Fruit fly (Drosophila melanogaster) whole organism, prepupa: Measurements from ENCODE around the gene CG42847.

Experiments
- CG10631 ChIP-seq: fragments of 200-800 bp; sonication (Bioruptor generic); optimal IDR thresholded peaks from 2 replicates; lab custom pipeline; 2016; ENCODE audit warnings: missing biosample characterization, missing genetic modification characterization
- CG10669 ChIP-seq: fragments of 200-800 bp; sonication (Bioruptor generic); optimal IDR thresholded peaks from 3 replicates; lab custom pipeline; 2018; ENCODE audit warnings: missing biosample characterization, mild to moderate bottlenecking, missing genetic modification characterization, moderate library complexity
- CG11294 ChIP-seq: fragments of 200-800 bp; sonication (Bioruptor generic); IDR thresholded peaks from 2 replicates; pipeline ENCODE4 v1.3.6; 2022; ENCODE audit warnings: missing biosample characterization, missing genetic modification characterization
- CG11762 ChIP-seq: fragments of 200-800 bp; sonication (Bioruptor generic); optimal IDR thresholded peaks from 3 replicates; lab custom pipeline; 2016; ENCODE audit warnings: missing biosample characterization, missing genetic modification characterization; ENCODE audit not compliant: insufficient read depth
- CG15336 ChIP-seq: fragments of 200-800 bp; sonication (Bioruptor generic); IDR thresholded peaks from 2 replicates; pipeline ENCODE4 v1.3.6; 2022; ENCODE audit warnings: missing biosample characterization, missing genetic modification characterization
- CG1621 ChIP-seq: fragments of 200-800 bp; sonication (Bioruptor generic); optimal IDR thresholded peaks from 3 replicates; lab custom pipeline; 2018; ENCODE audit warnings: missing biosample characterization, mild to moderate bottlenecking, missing genetic modification characterization
- CG31627 ChIP-seq: fragments of 200-800 bp; sonication (Bioruptor generic); optimal IDR thresholded peaks from 3 replicates; lab custom pipeline; 2016; ENCODE audit warnings: missing biosample characterization, missing genetic modification characterization
- CG32006 ChIP-seq: fragments of 200-800 bp; sonication (Bioruptor generic); optimal IDR thresholded peaks from 3 replicates; lab custom pipeline; 2017; ENCODE audit warnings: missing biosample characterization, mild to moderate bottlenecking, missing genetic modification characterization
- CG34406 ChIP-seq: fragments of 200-800 bp; sonication (Bioruptor generic); optimal IDR thresholded peaks from 3 replicates; lab custom pipeline; 2016; ENCODE audit warnings: missing biosample characterization, missing genetic modification characterization
- CG3919 ChIP-seq: fragments of 200-800 bp; sonication (Bioruptor generic); optimal IDR thresholded peaks from 3 replicates; lab custom pipeline; 2016; ENCODE audit warnings: missing biosample characterization, missing genetic modification characterization
- CG4318 ChIP-seq: fragments of 200-800 bp; sonication (Bioruptor generic); optimal IDR thresholded peaks from 3 replicates; lab custom pipeline; 2017; ENCODE audit warnings: missing biosample characterization, mild to moderate bottlenecking, missing genetic modification characterization
- CG6276 ChIP-seq: fragments of 200-800 bp; sonication (Bioruptor generic); optimal IDR thresholded peaks from 2 replicates; lab custom pipeline; 2017; ENCODE audit warnings: missing biosample characterization, mild to moderate bottlenecking, missing genetic modification characterization
- CG6808 ChIP-seq: fragments of 200-800 bp; sonication (Bioruptor generic); optimal IDR thresholded peaks from 3 replicates; lab custom pipeline; 2017; ENCODE audit warnings: missing biosample characterization, missing genetic modification characterization, mild to moderate bottlenecking, moderate library complexity, missing genetic modification reagents
- CG6854 ChIP-seq: fragments of 200-800 bp; sonication (Bioruptor generic); optimal IDR thresholded peaks from 2 replicates; lab custom pipeline; 2017; ENCODE audit warnings: missing biosample characterization, mild to moderate bottlenecking, missing genetic modification characterization
- CG7368 ChIP-seq: fragments of 200-800 bp; sonication (Bioruptor generic); optimal IDR thresholded peaks from 3 replicates; lab custom pipeline; 2016; ENCODE audit warnings: missing biosample characterization, missing genetic modification characterization
- CG8119 ChIP-seq: fragments of 200-800 bp; sonication (Bioruptor generic); IDR thresholded peaks from 3 replicates; pipeline ENCODE4 v1.3.6; 2022; ENCODE audit warnings: missing biosample characterization, missing genetic modification characterization
- CG8319 ChIP-seq: fragments of 200-800 bp; sonication (Bioruptor generic); optimal IDR thresholded peaks from 3 replicates; lab custom pipeline; 2016; ENCODE audit warnings: missing biosample characterization, missing genetic modification characterization
- CG8632 ChIP-seq: fragments of 200-800 bp; sonication (Bioruptor generic); optimal IDR thresholded peaks from 3 replicates; lab custom pipeline; 2016; ENCODE audit warnings: missing biosample characterization, missing genetic modification characterization
- CG9139 ChIP-seq: fragments of 200-800 bp; sonication (Bioruptor generic); optimal IDR thresholded peaks from 3 replicates; lab custom pipeline; 2017; ENCODE audit warnings: missing biosample characterization, mild to moderate bottlenecking, missing genetic modification characterization
- Eip75B ChIP-seq: fragments of 200-800 bp; sonication (Bioruptor generic); optimal IDR thresholded peaks from 3 replicates; lab custom pipeline; 2016; ENCODE audit warnings: missing biosample characterization, missing genetic modification characterization
- Eip78C ChIP-seq: fragments of 200-800 bp; sonication (Bioruptor generic); peaks from one replicate; lab custom pipeline; 2016; ENCODE audit warnings: missing biosample characterization, missing genetic modification characterization
- Eip93F ChIP-seq: fragments of 200-800 bp; sonication (Bioruptor generic); optimal IDR thresholded peaks from 2 replicates; lab custom pipeline; 2016; ENCODE audit warnings: missing biosample characterization, mild to moderate bottlenecking, missing genetic modification characterization
- Ets21C ChIP-seq: fragments of 200-800 bp; sonication (Bioruptor generic); optimal IDR thresholded peaks from 3 replicates; lab custom pipeline; 2016; ENCODE audit warnings: missing biosample characterization, missing genetic modification characterization
- Gug ChIP-seq: fragments of 200-800 bp; sonication (Bioruptor generic); IDR thresholded peaks from 2 replicates; pipeline ENCODE4 v1.3.6; 2022; ENCODE audit warnings: missing biosample characterization, missing genetic modification characterization
- Hr39 ChIP-seq: fragments of 200-800 bp; sonication (Bioruptor generic); optimal IDR thresholded peaks from 2 replicates; lab custom pipeline; 2016; ENCODE audit warnings: missing biosample characterization, missing genetic modification characterization
- Hr4 ChIP-seq: fragments of 200-800 bp; sonication (Bioruptor generic); optimal IDR thresholded peaks from 3 replicates; lab custom pipeline; 2016; ENCODE audit warnings: missing biosample characterization, missing genetic modification characterization
- Lpt ChIP-seq: fragments of 200-800 bp; sonication (Bioruptor generic); optimal IDR thresholded peaks from 3 replicates; lab custom pipeline; 2016; ENCODE audit warnings: missing biosample characterization, missing genetic modification characterization
- Met ChIP-seq: fragments of 200-800 bp; sonication (Bioruptor generic); optimal IDR thresholded peaks from 3 replicates; lab custom pipeline; 2016; ENCODE audit warnings: missing biosample characterization, missing genetic modification characterization
- OdsH ChIP-seq: fragments of 200-800 bp; sonication (Bioruptor generic); optimal IDR thresholded peaks from 3 replicates; lab custom pipeline; 2016; ENCODE audit warnings: missing biosample characterization, missing genetic modification characterization
- Sox102F ChIP-seq: fragments of 200-800 bp; sonication (Bioruptor generic); optimal IDR thresholded peaks from 2 replicates; lab custom pipeline; 2016; ENCODE audit warnings: missing biosample characterization, mild to moderate bottlenecking, missing genetic modification characterization
- Sox14 ChIP-seq: fragments of 200-800 bp; sonication (Bioruptor generic); optimal IDR thresholded peaks from 3 replicates; lab custom pipeline; 2016; ENCODE audit warnings: missing biosample characterization, missing genetic modification characterization
- Sox15 ChIP-seq: fragments of 200-800 bp; sonication (Bioruptor generic); optimal IDR thresholded peaks from 3 replicates; lab custom pipeline; 2016; ENCODE audit warnings: missing biosample characterization, missing genetic modification characterization
- achi ChIP-seq: fragments of 200-800 bp; sonication (Bioruptor generic); optimal IDR thresholded peaks from 3 replicates; lab custom pipeline; 2016; ENCODE audit warnings: missing biosample characterization, missing genetic modification characterization
- acj6 ChIP-seq: fragments of 200-800 bp; sonication (Bioruptor generic); optimal IDR thresholded peaks from 3 replicates; lab custom pipeline; 2016; ENCODE audit warnings: missing biosample characterization, missing genetic modification characterization
- dac ChIP-seq: fragments of 200-800 bp; sonication (Bioruptor generic); optimal IDR thresholded peaks from 2 replicates; lab custom pipeline; 2017; ENCODE audit warnings: missing biosample characterization, mild to moderate bottlenecking, missing genetic modification characterization
- fd59A ChIP-seq: fragments of 200-800 bp; sonication (Bioruptor generic); optimal IDR thresholded peaks from 2 replicates; lab custom pipeline; 2017; ENCODE audit warnings: missing biosample characterization, mild to moderate bottlenecking, missing genetic modification characterization, missing genetic modification reagents
- fkh ChIP-seq: fragments of 200-800 bp; sonication (Bioruptor generic); optimal IDR thresholded peaks from 3 replicates; lab custom pipeline; 2017; ENCODE audit warnings: missing biosample characterization, mild to moderate bottlenecking, missing genetic modification characterization, moderate library complexity
- lz ChIP-seq: fragments of 200-800 bp; sonication (Bioruptor generic); optimal IDR thresholded peaks from 3 replicates; lab custom pipeline; 2016; ENCODE audit warnings: missing biosample characterization, missing genetic modification characterization
- net ChIP-seq: fragments of 200-800 bp; sonication (Bioruptor generic); optimal IDR thresholded peaks from 3 replicates; lab custom pipeline; 2016; ENCODE audit warnings: missing biosample characterization, missing genetic modification characterization
- pdm3 ChIP-seq: fragments of 200-800 bp; sonication (Bioruptor generic); optimal IDR thresholded peaks from 3 replicates; lab custom pipeline; 2016; ENCODE audit warnings: missing biosample characterization, missing genetic modification characterization
- salr ChIP-seq, 2 experiments: fragments of 200-800 bp; sonication (Bioruptor generic); optimal IDR thresholded peaks; 3 replicates each; lab custom pipeline; 2016 to 2018; ENCODE audit warnings: missing biosample characterization in 2 of 2, missing genetic modification characterization in 2 of 2, mild to moderate bottlenecking in 1 of 2
- spab ChIP-seq: fragments of 200-800 bp; sonication (Bioruptor generic); optimal IDR thresholded peaks from 2 replicates; lab custom pipeline; 2017; ENCODE audit warnings: missing biosample characterization, mild to moderate bottlenecking, missing genetic modification characterization, missing genetic modification reagents
- svp ChIP-seq: fragments of 200-800 bp; sonication (Bioruptor generic); peaks from one replicate; lab custom pipeline; 2016; ENCODE audit warnings: missing biosample characterization, missing genetic modification characterization
- topi ChIP-seq: fragments of 200-800 bp; sonication (Bioruptor generic); optimal IDR thresholded peaks from 3 replicates; lab custom pipeline; 2016; ENCODE audit warnings: missing biosample characterization, missing genetic modification characterization
- vri ChIP-seq: fragments of 200-800 bp; sonication (Bioruptor generic); optimal IDR thresholded peaks from 3 replicates; lab custom pipeline; 2016; ENCODE audit warnings: missing biosample characterization, mild to moderate bottlenecking, missing genetic modification characterization

The CG42847 gene

dm6 chr2L:9424193-9424592 lies 3.5 kb upstream of the CG42847 start:
- TF ChIP-seq svp (GFP tag; lab: Kevin White, UChicago) (peak; percentile 56), Sox14 (GFP tag; lab: Kevin White, UChicago) (no peak), CG6276 (GFP tag; lab: Kevin White, UChicago) (no peak)
- TF ChIP-seq, all 60 proteins: peak for 1

DNA sequence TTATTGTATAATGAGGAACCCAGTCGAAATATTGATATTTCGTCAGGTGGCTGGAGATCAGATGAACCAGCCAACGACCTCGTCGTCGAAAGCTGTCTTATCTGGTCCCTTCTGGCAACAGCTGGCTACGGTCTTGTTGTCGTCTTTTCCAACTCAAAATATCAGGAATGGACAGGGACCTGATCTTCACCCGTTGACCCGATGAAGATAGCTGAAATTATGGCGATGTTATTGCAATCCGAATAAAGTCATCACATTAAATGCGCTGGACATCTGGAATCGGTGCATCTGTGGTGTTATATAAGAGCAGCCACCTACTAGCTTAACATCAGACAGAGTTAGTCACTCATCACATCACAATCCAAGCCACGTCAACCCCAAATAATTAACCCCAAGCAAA lies 1.1 kb upstream of the CG42847 start, which contains the start of gene Fbp2:
Fbp2 (plus strand) TSS at position 251 of the 400 bp plus-strand sequence.
- TF ChIP-seq acj6 (GFP tag; lab: Kevin White, UChicago) (no peak), CG8119 (no peak), fkh (GFP tag; lab: Kevin White, UChicago) (no peak), CG15336 (GFP tag; lab: Robert Waterston, UW) (no peak), CG8632 (GFP tag; lab: Kevin White, UChicago) (no peak), vri (GFP tag; lab: Kevin White, UChicago) (peak; percentile 34), fd59A (GFP tag; lab: Kevin White, UChicago) (no peak), svp (GFP tag; lab: Kevin White, UChicago) (peak; percentile 99), topi (GFP tag; lab: Kevin White, UChicago) (no peak), CG10631 (GFP tag; lab: Kevin White, UChicago) (no peak), CG6276 (GFP tag; lab: Kevin White, UChicago) (no peak)

dm6 chr2L:9430992-9431602 lies 3.4 kb downstream of the CG42847 start, which contains the start of the genes FucTB and scat:
Gene FucTB (minus strand): TSS chr2L:9431052.
Gene scat (plus strand): TSS chr2L:9431405.
- TF ChIP-seq pdm3 (peak; percentile 75), CG9139 (GFP tag; lab: Kevin White, UChicago) (peak; percentile 31), CG15336 (GFP tag; lab: Robert Waterston, UW) (peak; percentile 69; the same call in 1 of the 2 replicates), CG3919 (GFP tag; lab: Kevin White, UChicago) (peak; percentile 87), Sox102F (peak; percentile 73), Sox15 (GFP tag; lab: Kevin White, UChicago) (peak; percentile 84), CG11294 (GFP tag; lab: Robert Waterston, UW) (peak; percentile 81), spab (GFP tag; lab: Kevin White, UChicago) (peak; percentile 68), Met (GFP tag; lab: Kevin White, UChicago) (peak; percentile 66), Eip78C (GFP tag; lab: Kevin White, UChicago) (peak; percentile 83), CG32006 (GFP tag; lab: Kevin White, UChicago) (peak; percentile 93), Gug (GFP tag; lab: Robert Waterston, UW) (peak; percentile 78), OdsH (peak; percentile 89), CG31627 (GFP tag; lab: Kevin White, UChicago) (peak; percentile 76), vri (GFP tag; lab: Kevin White, UChicago) (peak; percentile 60), Hr4 (GFP tag; lab: Kevin White, UChicago) (peak; percentile 72), Hr39 (GFP tag; lab: Kevin White, UChicago) (peak; percentile 74), svp (GFP tag; lab: Kevin White, UChicago) (peak; percentile 81), Eip93F (peak; percentile 72), CG8632 (GFP tag; lab: Kevin White, UChicago) (peak; percentile 80), CG4318 (GFP tag; lab: Kevin White, UChicago) (peak; percentile 95), CG1621 (tag; lab: Kevin White, UChicago) (peak; percentile 29), CG8319 (GFP tag; lab: Kevin White, UChicago) (peak; percentile 64), CG8119 (peak; percentile 77), lz (GFP tag; lab: Kevin White, UChicago) (peak; percentile 79), salr (GFP tag; optimal IDR thresholded peaks at IDR 0.05; lab: Kevin White, UChicago) (peak; percentile 58 to 87), achi (peak; percentile 96), fkh (GFP tag; lab: Kevin White, UChicago) (peak; percentile 50), dac (GFP tag; lab: Kevin White, UChicago) (peak; percentile 81), fd59A (GFP tag; lab: Kevin White, UChicago) (peak; percentile 61), CG6808 (GFP tag; lab: Kevin White, UChicago) (peak; percentile 73), CG7368 (GFP tag; lab: Kevin White, UChicago) (peak; percentile 44), CG11762 (peak; percentile 59), CG6854 (GFP tag; lab: Kevin White, UChicago) (peak; percentile 27), topi (GFP tag; lab: Kevin White, UChicago) (peak; percentile 68), acj6 (GFP tag; lab: Kevin White, UChicago) (peak; percentile 88), CG10631 (GFP tag; lab: Kevin White, UChicago) (peak; percentile 95), Ets21C (GFP tag; lab: Kevin White, UChicago) (peak; percentile 67), net (GFP tag; lab: Kevin White, UChicago) (peak; percentile 49), Eip75B (peak; percentile 52), Lpt (GFP tag; lab: Kevin White, UChicago) (peak; percentile 71), CG10669 (GFP tag; lab: Kevin White, UChicago) (peak; percentile 76), CG34406 (peak; percentile 86)
